Worm (Caenorhabditis elegans): ENCODE measurements around the gene rsef-1.

- no peak for TF ChIP-seq snpc-4 (GFP tag; optimal IDR thresholded peaks at IDR 0.05)
- TF ChIP-seq snpc-4 (tag; optimal IDR thresholded peaks at IDR 0.05) = no peak
- TF ChIP-seq nhr-120 (GFP tag; IDR thresholded peaks at IDR 0.05) = no peak
- TF ChIP-seq nfyb-1 (GFP tag; IDR thresholded peaks at IDR 0.05) = no peak
Observed at ce11 chrX:3080825-3081224, 21.6 kb upstream of the rsef-1 start, which contains the start of gene twk-16.

All from whole organism, young adult.